Worm (Caenorhabditis elegans) whole organism, young adult: ENCODE measurements around the gene zer-1.

Experiments
- F10E7.11 ChIP-seq: sonication (generic microtip); optimal IDR thresholded peaks from 2 replicates; lab custom pipeline; 2017; ENCODE audit warnings: mild to moderate bottlenecking, missing genetic modification characterization, moderate library complexity, missing compliant biosample characterization
- F22D6.2 ChIP-seq: sonication (generic microtip); optimal IDR thresholded peaks from 2 replicates; lab custom pipeline; 2016; ENCODE audit warnings: mild to moderate bottlenecking, missing genetic modification characterization, missing compliant biosample characterization
- F33H1.4 ChIP-seq: fragments of 200-800 bp; sonication (Bioruptor generic); IDR thresholded peaks from 2 replicates; pipeline ENCODE4 v1.3.6; 2022; ENCODE audit warnings: missing genetic modification reagents, missing genetic modification characterization, missing compliant biosample characterization
- F37B4.10 ChIP-seq: fragments of 200-800 bp; sonication (Bioruptor generic); IDR thresholded peaks from 2 replicates; pipeline ENCODE4 v1.3.6; 2022; ENCODE audit warnings: missing genetic modification characterization, missing compliant biosample characterization
- F52B5.7 ChIP-seq: sonication (generic microtip); optimal IDR thresholded peaks from 2 replicates; lab custom pipeline; 2016; ENCODE audit warnings: mild to moderate bottlenecking, missing genetic modification characterization, missing compliant biosample characterization
- F55B11.4 ChIP-seq: sonication (generic microtip); optimal IDR thresholded peaks from 2 replicates; lab custom pipeline; 2016; ENCODE audit warnings: missing compliant biosample characterization, missing genetic modification characterization, borderline replicate concordance; ENCODE audit not compliant: insufficient read depth
- F57C9.4 ChIP-seq: sonication (generic microtip); optimal IDR thresholded peaks from 2 replicates; lab custom pipeline; 2017; ENCODE audit warnings: mild to moderate bottlenecking, missing genetic modification characterization, missing compliant biosample characterization
- K12H6.12 ChIP-seq: fragments of 200-800 bp; sonication (Bioruptor generic); optimal IDR thresholded peaks from 2 replicates; lab custom pipeline; 2018; ENCODE audit warnings: mild to moderate bottlenecking, missing genetic modification characterization, missing compliant biosample characterization
- T26A5.8 ChIP-seq: sonication (generic microtip); optimal IDR thresholded peaks from 2 replicates; lab custom pipeline; 2016; ENCODE audit warnings: missing genetic modification characterization, missing compliant biosample characterization
- Y53F4B.3 ChIP-seq: fragments of 200-800 bp; sonication (Bioruptor generic); IDR thresholded peaks from 2 replicates; pipeline ENCODE4 v1.3.6; 2022; ENCODE audit warnings: missing genetic modification reagents, missing genetic modification characterization, missing compliant biosample characterization
- Y56A3A.18 ChIP-seq: fragments of 200-800 bp; sonication (Bioruptor generic); IDR thresholded peaks from 2 replicates; pipeline ENCODE4 v1.3.6; 2022; ENCODE audit warnings: missing genetic modification reagents, missing genetic modification characterization, missing compliant biosample characterization
- Y67H2A.10 ChIP-seq: fragments of 200-800 bp; sonication (Bioruptor generic); conservative IDR thresholded peaks from 2 replicates; pipeline ENCODE4 v1.3.6; 2022; ENCODE audit warnings: missing genetic modification reagents, missing genetic modification characterization, missing compliant biosample characterization
- Y79H2A.3 ChIP-seq: fragments of 200-800 bp; sonication (Bioruptor generic); conservative IDR thresholded peaks from 2 replicates; pipeline ENCODE4 v1.3.6; 2022; ENCODE audit warnings: missing genetic modification reagents, missing genetic modification characterization, missing compliant biosample characterization
- attf-5 ChIP-seq: fragments of 200-800 bp; sonication (Bioruptor generic); optimal IDR thresholded peaks from 2 replicates; lab custom pipeline; 2018; ENCODE audit warnings: mild to moderate bottlenecking, missing genetic modification characterization, missing compliant biosample characterization
- bed-2 ChIP-seq: fragments of 200-800 bp; sonication (Bioruptor generic); IDR thresholded peaks from 2 replicates; pipeline ENCODE4 v1.3.6; 2022; ENCODE audit warnings: missing genetic modification reagents, missing genetic modification characterization, missing compliant biosample characterization
- ceh-100 ChIP-seq: fragments of 200-800 bp; sonication (Bioruptor generic); IDR thresholded peaks from 2 replicates; pipeline ENCODE4 v1.3.6; 2022; ENCODE audit warnings: missing genetic modification reagents, missing genetic modification characterization, missing compliant biosample characterization
- ceh-27 ChIP-seq: fragments of 200-800 bp; sonication (Bioruptor generic); optimal IDR thresholded peaks from 2 replicates; lab custom pipeline; 2018; ENCODE audit warnings: mild to moderate bottlenecking, missing genetic modification characterization, moderate library complexity, missing compliant biosample characterization
- ceh-79 ChIP-seq: sonication (generic microtip); optimal IDR thresholded peaks from 2 replicates; lab custom pipeline; 2017; ENCODE audit warnings: mild to moderate bottlenecking, missing genetic modification characterization, missing compliant biosample characterization
- die-1 ChIP-seq: sonication (generic microtip); optimal IDR thresholded peaks from 2 replicates; lab custom pipeline; 2016; ENCODE audit warnings: missing genotype, mild to moderate bottlenecking, missing genetic modification characterization, missing compliant biosample characterization
- efl-1 ChIP-seq: fragments of 150-350 bp; optimal IDR thresholded peaks from 2 replicates; lab custom pipeline; 2014; ENCODE audit warnings: missing biosample characterization, missing genetic modification reagents, missing genetic modification characterization
- egl-18 ChIP-seq: fragments of 200-800 bp; sonication (Bioruptor generic); IDR thresholded peaks from 2 replicates; pipeline ENCODE4 v1.3.6; 2022; ENCODE audit warnings: missing genetic modification reagents, missing genetic modification characterization, missing compliant biosample characterization
- egl-44 ChIP-seq: fragments of 200-800 bp; sonication (Bioruptor generic); IDR thresholded peaks from 2 replicates; pipeline ENCODE4 v1.3.6; 2022; ENCODE audit warnings: missing genetic modification reagents, missing genetic modification characterization, missing compliant biosample characterization
- ekl-4 ChIP-seq: fragments of 200-800 bp; sonication (Bioruptor generic); IDR thresholded peaks from 2 replicates; pipeline ENCODE4 v1.3.6; 2022; ENCODE audit warnings: missing genetic modification reagents, missing genetic modification characterization, missing compliant biosample characterization
- gei-17 ChIP-seq: fragments of 200-800 bp; sonication (Bioruptor generic); optimal IDR thresholded peaks from 2 replicates; lab custom pipeline; 2018; ENCODE audit warnings: mild to moderate bottlenecking, missing genetic modification characterization, missing compliant biosample characterization
- lag-1 ChIP-seq: fragments of 200-800 bp; sonication (Bioruptor generic); IDR thresholded peaks from 2 replicates; pipeline ENCODE4 v1.3.6; 2022; ENCODE audit warnings: missing genetic modification reagents, missing genetic modification characterization, missing compliant biosample characterization
- lin-40 ChIP-seq: sonication (generic microtip); optimal IDR thresholded peaks from 2 replicates; lab custom pipeline; 2016; ENCODE audit warnings: missing genetic modification characterization, mild to moderate bottlenecking, missing compliant biosample characterization, missing genotype, missing genetic modification reagents
- lin-54 ChIP-seq: fragments of 200-800 bp; sonication (Bioruptor generic); optimal IDR thresholded peaks from 2 replicates; lab custom pipeline; 2018; ENCODE audit warnings: mild to moderate bottlenecking, missing genetic modification characterization, missing compliant biosample characterization
- lsy-27 ChIP-seq: sonication (generic microtip); optimal IDR thresholded peaks from 2 replicates; lab custom pipeline; 2017; ENCODE audit warnings: missing genetic modification characterization, mild to moderate bottlenecking, missing compliant biosample characterization, antibody characterized with exemption, missing genotype, borderline replicate concordance; ENCODE audit not compliant: insufficient read depth
- madf-10 ChIP-seq: sonication (generic microtip); optimal IDR thresholded peaks from 2 replicates; lab custom pipeline; 2016; ENCODE audit warnings: mild to moderate bottlenecking, missing genetic modification characterization, missing compliant biosample characterization
- madf-3 ChIP-seq: fragments of 200-800 bp; sonication (Bioruptor generic); IDR thresholded peaks from 2 replicates; pipeline ENCODE4 v1.3.6; 2022; ENCODE audit warnings: missing genetic modification reagents, missing genetic modification characterization, missing compliant biosample characterization
- madf-6 ChIP-seq: fragments of 200-800 bp; sonication (Bioruptor generic); IDR thresholded peaks from 2 replicates; pipeline ENCODE4 v1.3.6; 2022; ENCODE audit warnings: missing genetic modification reagents, missing genetic modification characterization, missing compliant biosample characterization
- madf-8 ChIP-seq: fragments of 200-800 bp; sonication (Bioruptor generic); conservative IDR thresholded peaks from 2 replicates; pipeline ENCODE4 v1.3.6; 2022; ENCODE audit warnings: missing genetic modification reagents, missing genetic modification characterization, missing compliant biosample characterization
- mes-4 ChIP-seq: sonication (generic microtip); optimal IDR thresholded peaks from 2 replicates; lab custom pipeline; 2016; ENCODE audit warnings: missing genotype, missing genetic modification characterization, missing compliant biosample characterization
- nfya-1 ChIP-seq: sonication (generic microtip); optimal IDR thresholded peaks from 2 replicates; lab custom pipeline; 2017; ENCODE audit warnings: antibody characterized with exemption, missing compliant biosample characterization, missing genetic modification characterization, borderline replicate concordance; ENCODE audit not compliant: insufficient read depth
- nhr-179 ChIP-seq: sonication (generic microtip); optimal IDR thresholded peaks from 2 replicates; lab custom pipeline; 2016; ENCODE audit warnings: mild to moderate bottlenecking, missing genetic modification characterization, missing compliant biosample characterization
- repo-1 ChIP-seq: sonication (generic microtip); optimal IDR thresholded peaks from 2 replicates; lab custom pipeline; 2017; ENCODE audit warnings: mild to moderate bottlenecking, missing genetic modification characterization, missing compliant biosample characterization
- rpc-1 ChIP-seq, 2 experiments: fragments of 150-350 bp in 1 of 2; sonication (generic microtip) in 1 of 2; optimal IDR thresholded peaks; 2 replicates each; lab custom pipeline; 2014 to 2018; ENCODE audit warnings: missing biosample characterization in 1 of 2, missing genetic modification characterization in 1 of 2, missing genetic modification reagents in 1 of 2, missing genotype in 1 of 2
- sea-2 ChIP-seq: fragments of 200-800 bp; sonication (Bioruptor generic); IDR thresholded peaks from 2 replicates; pipeline ENCODE4 v1.3.6; 2022; ENCODE audit warnings: missing genetic modification characterization, missing compliant biosample characterization
- snpc-1.1 ChIP-seq: sonication (generic microtip); optimal IDR thresholded peaks from 2 replicates; lab custom pipeline; 2017; ENCODE audit warnings: missing genetic modification characterization, mild to moderate bottlenecking, missing compliant biosample characterization, antibody characterized with exemption, moderate library complexity, missing genotype, missing genetic modification reagents; ENCODE audit not compliant: insufficient read depth
- somi-1 ChIP-seq: fragments of 200-800 bp; sonication (Bioruptor generic); optimal IDR thresholded peaks from 2 replicates; lab custom pipeline; 2018; ENCODE audit warnings: mild to moderate bottlenecking, missing genetic modification characterization, missing compliant biosample characterization
- tbx-9 ChIP-seq: sonication (generic microtip); optimal IDR thresholded peaks from 2 replicates; lab custom pipeline; 2016; ENCODE audit warnings: borderline replicate concordance, missing genetic modification characterization, inconsistent platforms, missing compliant biosample characterization
- tlf-1 ChIP-seq: fragments of 200-800 bp; sonication (Bioruptor generic); optimal IDR thresholded peaks from 2 replicates; lab custom pipeline; 2018; ENCODE audit warnings: mild to moderate bottlenecking, missing genetic modification characterization, missing compliant biosample characterization
- unc-130 ChIP-seq: sonication (generic microtip); optimal IDR thresholded peaks from 2 replicates; lab custom pipeline; 2016; ENCODE audit warnings: missing genetic modification reagents, missing genetic modification characterization, missing compliant biosample characterization
- unc-62 ChIP-seq: fragments of 150-350 bp; optimal IDR thresholded peaks from 2 replicates; lab custom pipeline; 2014; ENCODE audit warnings: missing biosample characterization, missing genetic modification reagents, missing genetic modification characterization
- xnd-1 ChIP-seq: sonication (generic microtip); optimal IDR thresholded peaks from 2 replicates; lab custom pipeline; 2016; ENCODE audit warnings: missing genotype, missing genetic modification reagents, missing genetic modification characterization, missing compliant biosample characterization
- zim-3 ChIP-seq: sonication (generic microtip); optimal IDR thresholded peaks from 2 replicates; lab custom pipeline; 2017; ENCODE audit warnings: mild to moderate bottlenecking, missing genetic modification characterization, moderate library complexity, missing compliant biosample characterization
- ztf-22 ChIP-seq: fragments of 200-800 bp; sonication (Bioruptor generic); optimal IDR thresholded peaks from 2 replicates; lab custom pipeline; 2018; ENCODE audit warnings: mild to moderate bottlenecking, missing genetic modification characterization, moderate library complexity, missing compliant biosample characterization
- ztf-28 ChIP-seq: fragments of 200-800 bp; sonication (Bioruptor generic); IDR thresholded peaks from 2 replicates; pipeline ENCODE4 v1.3.6; 2022; ENCODE audit warnings: missing genetic modification reagents, missing genetic modification characterization, missing compliant biosample characterization
- ztf-6 ChIP-seq: fragments of 200-800 bp; sonication (Bioruptor generic); IDR thresholded peaks from 2 replicates; pipeline ENCODE4 v1.3.6; 2022; ENCODE audit warnings: missing genetic modification reagents, missing genetic modification characterization, missing compliant biosample characterization

Gene zer-1

ce11 chrIII:887874-888299 lies 1.3 kb upstream of the zer-1 start (continued):
- peak; percentile 83 for TF ChIP-seq attf-5
- no peak for TF ChIP-seq ztf-22
- TF ChIP-seq madf-6 = no peak
- TF ChIP-seq zim-3 = no peak
- TF ChIP-seq unc-130 = no peak
- TF ChIP-seq mes-4 (tag; lab: Kevin White, UChicago) = no peak
- no peak for TF ChIP-seq rpc-1 (optimal IDR thresholded peaks at IDR 0.05; lab: Kevin White, UChicago)
- TF ChIP-seq rpc-1 (tag; optimal IDR thresholded peaks at IDR 0.05; lab: Kevin White, UChicago) = no peak
- TF ChIP-seq lsy-27 (tag; lab: Kevin White, UChicago) = no peak
- no peak for TF ChIP-seq gei-17 (GFP tag; lab: Kevin White, UChicago)
- peak; percentile 18 for TF ChIP-seq lin-54 (GFP tag; lab: Kevin White, UChicago)
- TF ChIP-seq Y67H2A.10 (GFP tag; lab: Robert Waterston, UW) = no peak
- TF ChIP-seq egl-44 = no peak
- no peak for TF ChIP-seq nfya-1 (tag; lab: Kevin White, UChicago)
- TF ChIP-seq ceh-27 (GFP tag; lab: Kevin White, UChicago) = peak; percentile 80
- TF ChIP-seq ztf-6 (GFP tag; lab: Robert Waterston, UW) = no peak
- no peak for TF ChIP-seq tbx-9
- TF ChIP-seq somi-1 (GFP tag; lab: Kevin White, UChicago) = no peak
- no peak for TF ChIP-seq tlf-1 (GFP tag; lab: Kevin White, UChicago)
- TF ChIP-seq madf-10 (tag; lab: Kevin White, UChicago) = no peak
- no peak for TF ChIP-seq F37B4.10 (GFP tag; lab: Robert Waterston, UW)
- TF ChIP-seq T26A5.8 (tag; lab: Kevin White, UChicago) = no peak
- no peak for TF ChIP-seq nhr-179
- no peak for TF ChIP-seq efl-1 (GFP tag; lab: Kevin White, UChicago)
- TF ChIP-seq K12H6.12 (tag; lab: Kevin White, UChicago) = peak; percentile 77
- no peak for TF ChIP-seq snpc-1.1 (tag; lab: Kevin White, UChicago)
- TF ChIP-seq Y53F4B.3 (GFP tag; lab: Robert Waterston, UW) = no peak
- TF ChIP-seq F57C9.4 (tag; lab: Kevin White, UChicago) = no peak
- no peak for TF ChIP-seq repo-1 (tag; lab: Kevin White, UChicago)
- TF ChIP-seq F55B11.4 (tag; lab: Kevin White, UChicago) = no peak
- TF ChIP-seq Y79H2A.3 (GFP tag; lab: Robert Waterston, UW) = no peak
- no peak for TF ChIP-seq die-1 (tag; lab: Kevin White, UChicago)
- no peak for TF ChIP-seq madf-8
- TF ChIP-seq F10E7.11 (tag; lab: Kevin White, UChicago) = no peak
- TF ChIP-seq lin-40 (tag; lab: Kevin White, UChicago) = peak; percentile 76
- TF ChIP-seq F33H1.4 = no peak
- no peak for TF ChIP-seq Y56A3A.18 (GFP tag; lab: Robert Waterston, UW)
- TF ChIP-seq ceh-79 = no peak
- no peak for TF ChIP-seq xnd-1 (tag; lab: Kevin White, UChicago)

- TF ChIP-seq rpc-1 (optimal IDR thresholded peaks at IDR 0.05; lab: Kevin White, UChicago) (no peak), rpc-1 (tag; optimal IDR thresholded peaks at IDR 0.05; lab: Kevin White, UChicago) (no peak), F57C9.4 (tag; lab: Kevin White, UChicago) (no peak), repo-1 (tag; lab: Kevin White, UChicago) (no peak), bed-2 (GFP tag; lab: Robert Waterston, UW) (no peak), ekl-4 (no peak), unc-62 (GFP tag; lab: Kevin White, UChicago) (no peak), lin-54 (GFP tag; lab: Kevin White, UChicago) (no peak), ceh-79 (no peak), ceh-100 (GFP tag; lab: Robert Waterston, UW) (no peak), F22D6.2 (tag; lab: Kevin White, UChicago) (no peak), sea-2 (no peak), madf-3 (GFP tag; lab: Robert Waterston, UW) (no peak), nhr-179 (no peak), egl-18 (GFP tag; lab: Robert Waterston, UW) (no peak), snpc-1.1 (tag; lab: Kevin White, UChicago) (no peak), F52B5.7 (tag; lab: Kevin White, UChicago) (no peak), lag-1 (GFP tag; lab: Robert Waterston, UW) (no peak), ztf-28 (GFP tag; lab: Robert Waterston, UW) (no peak)
- TF ChIP-seq, all 124 proteins: peak for 0
These were observed 3.0 kb downstream of the zer-1 start for ce11 chrIII:883595-883994.
